Worm (Caenorhabditis elegans) whole organism, L2 larva: Measurements from ENCODE around the gene odc-1.

ENCODE experiments used
- F13H6.1 ChIP-seq: sonication (generic microtip); optimal IDR thresholded peaks from 2 replicates; lab custom pipeline; 2016; ENCODE audit warnings: missing genetic modification characterization, missing compliant biosample characterization
- Y55F3AM.14 ChIP-seq: fragments of 200-800 bp; sonication (Bioruptor generic); optimal IDR thresholded peaks from 2 replicates; lab custom pipeline; 2018; ENCODE audit warnings: mild to moderate bottlenecking, missing genetic modification characterization, missing compliant biosample characterization
- ZK546.5 ChIP-seq: sonication (generic microtip); optimal IDR thresholded peaks from 2 replicates; lab custom pipeline; 2017; ENCODE audit warnings: missing biosample characterization, missing genetic modification characterization
- ceh-82 ChIP-seq: fragments of 150-350 bp; optimal IDR thresholded peaks from 2 replicates; lab custom pipeline; 2014; ENCODE audit warnings: missing biosample characterization, missing genetic modification characterization
- elt-3 ChIP-seq: sonication (generic microtip); optimal IDR thresholded peaks from 2 replicates; lab custom pipeline; 2017; ENCODE audit warnings: missing biosample characterization, missing genetic modification characterization
- fos-1 ChIP-seq: fragments of 150-350 bp; optimal IDR thresholded peaks from 2 replicates; lab custom pipeline; 2014; ENCODE audit warnings: missing biosample characterization, missing genetic modification characterization
- nhr-10 ChIP-seq: sonication (generic microtip); optimal IDR thresholded peaks from 2 replicates; lab custom pipeline; 2017; ENCODE audit warnings: missing biosample characterization, missing genetic modification characterization
- sma-3 ChIP-seq: sonication (generic microtip); optimal IDR thresholded peaks from 2 replicates; lab custom pipeline; 2016; ENCODE audit warnings: missing genetic modification reagents, missing genetic modification characterization, missing compliant biosample characterization
- sma-9 ChIP-seq, 2 experiments: fragments of 150-350 bp in 1 of 2; sonication (generic microtip) in 1 of 2; optimal IDR thresholded peaks; 2 replicates each; lab custom pipeline; 2014 to 2016; ENCODE audit warnings: missing genetic modification characterization in 2 of 2, mild to moderate bottlenecking in 1 of 2, missing biosample characterization in 1 of 2, missing compliant biosample characterization in 1 of 2, missing genetic modification reagents in 1 of 2, moderate library complexity in 1 of 2
- unc-55 ChIP-seq: fragments of 150-350 bp; sonication (generic microtip); optimal IDR thresholded peaks from 3 replicates; lab custom pipeline; 2014; ENCODE audit warnings: missing biosample characterization, missing genetic modification reagents, missing genetic modification characterization
- zag-1 ChIP-seq: fragments of 150-350 bp; optimal IDR thresholded peaks from 2 replicates; lab custom pipeline; 2014; ENCODE audit warnings: missing biosample characterization, missing genetic modification characterization
- ztf-1 ChIP-seq: fragments of 200-800 bp; sonication (Bioruptor generic); conservative IDR thresholded peaks from 2 replicates; pipeline ENCODE4 v1.3.6; 2022; ENCODE audit warnings: missing genetic modification characterization, missing compliant biosample characterization
- ztf-11 ChIP-seq: sonication (generic microtip); optimal IDR thresholded peaks from 2 replicates; lab custom pipeline; 2017; ENCODE audit warnings: missing biosample characterization, missing genetic modification characterization

Gene odc-1

ce11 chrV:6854711-6855110 is 45.3 kb downstream of the odc-1 start, which contains the start of gene gpa-10:
Gene gpa-10, minus strand, starts transcription at chrV:6854811.
- TF ChIP-seq ZK546.5 (no peak), ceh-82 (tag; lab: Kevin White, UChicago) (no peak), zag-1 (tag; lab: Kevin White, UChicago) (no peak), ztf-1 (GFP tag; lab: Robert Waterston, UW) (no peak), sma-9 (GFP tag; optimal IDR thresholded peaks at IDR 0.05; lab: Kevin White, UChicago) (no peak), sma-9 (tag; optimal IDR thresholded peaks at IDR 0.05; lab: Kevin White, UChicago) (no peak), elt-3 (tag; lab: Kevin White, UChicago) (no peak), nhr-10 (no peak), sma-3 (no peak), fos-1 (tag; lab: Kevin White, UChicago) (no peak), F13H6.1 (tag; lab: Kevin White, UChicago) (no peak), ztf-11 (tag; lab: Kevin White, UChicago) (no peak), Y55F3AM.14 (GFP tag; lab: Kevin White, UChicago) (no peak), unc-55 (GFP tag; lab: Kevin White, UChicago) (no peak)
